Worm (Caenorhabditis elegans) whole organism, early embryonic: ENCODE measurements around the gene M02B7.7.

Experiments used
- ama-1 ChIP-seq: fragments of 150-350 bp; optimal IDR thresholded peaks from 2 replicates; lab custom pipeline; 2014
- ets-7 ChIP-seq: sonication (generic microtip); optimal IDR thresholded peaks from 2 replicates; lab custom pipeline; 2016; ENCODE audit warnings: missing genotype, missing genetic modification characterization, missing compliant biosample characterization
- sea-1 ChIP-seq: fragments of 200-800 bp; sonication (Bioruptor generic); conservative IDR thresholded peaks from 2 replicates; pipeline ENCODE4 v1.3.6; 2022; ENCODE audit warnings: missing genetic modification characterization, missing compliant biosample characterization

DNA sequence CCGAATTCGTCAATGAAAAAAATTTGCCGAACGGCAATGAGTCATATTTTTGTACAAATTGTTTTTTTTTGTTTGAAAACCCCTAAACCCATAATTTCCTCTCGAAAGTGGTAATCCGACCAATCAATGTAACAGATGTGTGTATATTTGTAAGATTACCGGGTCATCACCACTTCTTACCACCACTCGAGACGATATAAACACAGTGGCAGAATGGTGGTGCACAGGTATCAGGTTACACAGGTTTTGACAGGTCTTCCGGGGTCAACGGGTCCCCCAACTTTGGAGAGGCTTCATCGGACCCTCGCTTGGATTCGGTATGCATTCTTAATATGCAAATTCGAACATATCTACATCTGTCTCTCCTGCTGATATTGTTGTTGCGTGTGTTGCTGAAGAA, 31.7 kb upstream of the M02B7.7 start:
- TF ChIP-seq sea-1 (GFP tag; lab: Robert Waterston, UW) = no peak
- no peak for TF ChIP-seq ama-1 (lab: Kevin White, UChicago)
- TF ChIP-seq ets-7 (tag; lab: Kevin White, UChicago) = no peak
